Worm (Caenorhabditis elegans): ENCODE results near the gene F33D4.6.

Gene F33D4.6

DNA sequence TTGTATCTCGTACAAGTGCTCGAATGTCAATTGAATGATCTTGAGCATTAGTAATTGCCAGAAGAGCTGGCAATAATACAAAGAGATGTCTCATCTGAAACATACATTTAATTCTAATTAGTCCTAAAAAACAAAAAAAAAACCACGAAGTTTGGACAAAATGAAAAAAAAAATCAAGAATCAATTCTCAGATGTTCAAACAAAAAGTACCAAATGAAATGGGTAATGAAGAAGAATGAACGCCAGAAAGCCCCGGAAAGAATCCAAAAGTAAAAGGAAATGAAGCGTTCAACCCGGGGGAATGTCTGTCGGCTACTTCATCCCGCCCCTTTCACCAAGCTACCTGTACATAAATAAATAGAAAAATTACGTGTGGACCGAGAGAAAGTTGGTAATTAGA lies at the start of gene F33D4.6:
Gene F33D4.6 (minus strand): TSS at position 101 of the 400 bp plus-strand sequence.
- TF ChIP-seq efl-1 (GFP tag; optimal IDR thresholded peaks at IDR 0.05) (no peak), atf-7 (tag; optimal IDR thresholded peaks at IDR 0.05) (no peak), ZK185.1 (tag; optimal IDR thresholded peaks at IDR 0.05; ENCODE audit: poor library complexity, severe bottlenecking) (no peak), hlh-26 (GFP tag; conservative IDR thresholded peaks at IDR 0.05) (no peak), snpc-4 (GFP tag; optimal IDR thresholded peaks at IDR 0.05) (no peak), snpc-4 (tag; optimal IDR thresholded peaks at IDR 0.05) (no peak), akir-1 (GFP tag; optimal IDR thresholded peaks at IDR 0.05) (no peak), let-607 (tag; optimal IDR thresholded peaks at IDR 0.05) (no peak)

DNA sequence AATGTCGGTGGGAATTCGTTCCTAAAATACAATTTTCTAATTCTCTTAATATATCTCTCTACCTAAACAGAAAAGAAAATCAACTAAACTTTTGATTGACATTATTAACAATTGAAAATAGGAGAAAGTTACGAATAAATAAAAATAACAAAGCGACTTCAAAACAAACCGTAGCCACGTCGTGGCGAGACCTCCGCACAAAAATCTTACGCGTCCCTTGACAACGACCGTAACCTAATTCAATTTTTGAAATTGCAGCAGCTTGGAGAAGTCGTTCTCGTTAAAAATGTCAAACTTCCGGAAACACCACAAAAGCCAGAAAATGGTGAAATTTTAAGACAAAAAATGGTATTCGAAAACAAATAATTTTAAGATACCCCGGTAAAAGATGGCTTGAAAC lies 46.5 kb upstream of the F33D4.6 start:
- TF ChIP-seq lin-54 (GFP tag; optimal IDR thresholded peaks at IDR 0.05) (peak; percentile 63), nfya-2 (GFP tag; IDR thresholded peaks at IDR 0.05) (no peak), snpc-1.3 (tag; optimal IDR thresholded peaks at IDR 0.05; ENCODE audit: insufficient read depth) (peak; percentile 28), Y95B8A.8 (GFP tag; IDR thresholded peaks at IDR 0.05) (no peak), aptf-3 (GFP tag; IDR thresholded peaks at IDR 0.05) (no peak), egrh-3 (GFP tag; IDR thresholded peaks at IDR 0.05) (no peak), F49E8.2 (tag; optimal IDR thresholded peaks at IDR 0.05; ENCODE audit: insufficient read depth) (peak; percentile 39), lin-26 (GFP tag; IDR thresholded peaks at IDR 0.05) (no peak), mel-28 (tag; optimal IDR thresholded peaks at IDR 0.05; ENCODE audit: borderline replicate concordance) (no peak), F37B4.10 (GFP tag; IDR thresholded peaks at IDR 0.05) (no peak), sdz-38 (tag; optimal IDR thresholded peaks at IDR 0.05) (no peak), hlh-12 (tag; optimal IDR thresholded peaks at IDR 0.05) (no peak), aptf-2 (GFP tag; conservative IDR thresholded peaks at IDR 0.05) (no peak), nhr-27 (tag; optimal IDR thresholded peaks at IDR 0.05) (no peak), ceh-40 (GFP tag; IDR thresholded peaks at IDR 0.05) (no peak), D2030.7 (GFP tag; IDR thresholded peaks at IDR 0.05) (0 out of 2 replicates have a peak, but pooled peaks have one; percentile 17), ceh-79 (tag; optimal IDR thresholded peaks at IDR 0.05) (no peak), atf-7 (tag; optimal IDR thresholded peaks at IDR 0.05) (no peak), hmg-20 (GFP tag; IDR thresholded peaks at IDR 0.05) (no peak), xnd-1 (tag; optimal IDR thresholded peaks at IDR 0.05) (peak; percentile 91), Y53G8AR.9 (GFP tag; conservative IDR thresholded peaks at IDR 0.05) (no peak), akir-1 (GFP tag; optimal IDR thresholded peaks at IDR 0.05) (no peak), F33H1.4 (GFP tag; IDR thresholded peaks at IDR 0.05) (peak; percentile 93), madf-3 (GFP tag; IDR thresholded peaks at IDR 0.05) (no peak), lir-1 (GFP tag; conservative IDR thresholded peaks at IDR 0.05) (no peak), bed-2 (GFP tag; IDR thresholded peaks at IDR 0.05) (no peak), attf-6 (GFP tag; IDR thresholded peaks at IDR 0.05) (no peak), madf-8 (GFP tag; conservative IDR thresholded peaks at IDR 0.05) (peak; percentile 58), ztf-22 (GFP tag; optimal IDR thresholded peaks at IDR 0.05) (no peak), unc-62 (GFP tag; optimal IDR thresholded peaks at IDR 0.05) (no peak), egl-18 (GFP tag; IDR thresholded peaks at IDR 0.05) (no peak), ets-4 (GFP tag; optimal IDR thresholded peaks at IDR 0.05) (no peak), lsl-1 (GFP tag; optimal IDR thresholded peaks at IDR 0.05) (peak; percentile 93), somi-1 (GFP tag; optimal IDR thresholded peaks at IDR 0.05) (no peak), zfh-2 (GFP tag; conservative IDR thresholded peaks at IDR 0.05) (no peak), B0035.1 (tag; optimal IDR thresholded peaks at IDR 0.05) (no peak), ccch-3 (GFP tag; optimal IDR thresholded peaks at IDR 0.05) (no peak), ztf-25 (GFP tag; IDR thresholded peaks at IDR 0.05) (no peak), pha-4 (tag; optimal IDR thresholded peaks at IDR 0.05) (no peak), mcd-1 (GFP tag; IDR thresholded peaks at IDR 0.05) (no peak), F57A8.1 (GFP tag; optimal IDR thresholded peaks at IDR 0.05) (no peak)
